Fruit fly (Drosophila melanogaster): ENCODE data around the gene Syx17.

dm6 chr3L:4413800-4414446, 10.6 kb downstream of the Syx17 start:
- TF ChIP-seq CG16779 (tag; optimal IDR thresholded peaks at IDR 0.05) (no peak), CG3032 (tag; optimal IDR thresholded peaks at IDR 0.05) (no peak), CG32006 (GFP tag; optimal IDR thresholded peaks at IDR 0.05) (peak; percentile 35), CG3919 (GFP tag; optimal IDR thresholded peaks at IDR 0.05) (no peak), achi (GFP tag; optimal IDR thresholded peaks at IDR 0.05) (no peak), CG6276 (GFP tag; optimal IDR thresholded peaks at IDR 0.05) (no peak), Smox (GFP tag; optimal IDR thresholded peaks at IDR 0.05) (no peak), Sox102F (GFP tag; optimal IDR thresholded peaks at IDR 0.05) (no peak), fkh (GFP tag; optimal IDR thresholded peaks at IDR 0.05) (peak; percentile 86), topi (GFP tag; optimal IDR thresholded peaks at IDR 0.05) (no peak), esn (GFP tag; optimal IDR thresholded peaks at IDR 0.05) (no peak), Eip75B (GFP tag; optimal IDR thresholded peaks at IDR 0.05) (no peak), Ets21C (GFP tag; optimal IDR thresholded peaks at IDR 0.05) (no peak), Gug (GFP tag; IDR thresholded peaks at IDR 0.05) (peak; percentile 34; the same call in 1 of the 2 replicates)

Data from whole organism, prepupa.